Fruit fly (Drosophila melanogaster) whole organism, larva: ENCODE measurements around the gene ND-13B.

Experiments
- noc ChIP-seq: fragments of 200-800 bp; sonication (Bioruptor generic); optimal IDR thresholded peaks from 3 replicates; lab custom pipeline; 2019; ENCODE audit warnings: missing biosample characterization, mild to moderate bottlenecking, missing genetic modification characterization, moderate library complexity

The ND-13B gene

dm6 chr3L:10693709-10694403 is at the start of gene ND-13B:
Gene ND-13B, minus strand, starts transcription at chr3L:10694108.
- TF ChIP-seq noc = no peak

- TF ChIP-seq noc = no peak
These were observed 48.9 kb upstream of the ND-13B start for dm6 chr3L:10742813-10743212.

dm6 chr3L:10742225-10742624 is 48.3 kb upstream of the ND-13B start:
- no peak for TF ChIP-seq noc

dm6 chr3L:10741120-10741519 is 47.2 kb upstream of the ND-13B start:
- no peak for TF ChIP-seq noc

- TF ChIP-seq noc = no peak
These were observed 46.8 kb upstream of the ND-13B start for dm6 chr3L:10740707-10741106.

- peak; percentile 76 for TF ChIP-seq noc
These were observed 45.9 kb upstream of the ND-13B start for dm6 chr3L:10739666-10740417.

- no peak for TF ChIP-seq noc
These were observed 45.3 kb upstream of the ND-13B start for dm6 chr3L:10739109-10739665.

dm6 chr3L:10738347-10739108 is 44.6 kb upstream of the ND-13B start:
- peak; percentile 60 for TF ChIP-seq noc

- peak; percentile 66 for TF ChIP-seq noc
These were observed 43.3 kb upstream of the ND-13B start for dm6 chr3L:10737123-10737709.

- TF ChIP-seq noc = no peak
These were observed 42.7 kb upstream of the ND-13B start for dm6 chr3L:10736483-10737122.

- no peak for TF ChIP-seq noc
These were observed 41.2 kb upstream of the ND-13B start for dm6 chr3L:10735095-10735494.

dm6 chr3L:10734561-10734960 is 40.7 kb upstream of the ND-13B start:
- no peak for TF ChIP-seq noc

dm6 chr3L:10733502-10733901 is 39.6 kb upstream of the ND-13B start:
- no peak for TF ChIP-seq noc

dm6 chr3L:10732032-10732431 is 38.1 kb upstream of the ND-13B start:
- no peak for TF ChIP-seq noc

dm6 chr3L:10727123-10727522 is 33.2 kb upstream of the ND-13B start:
- no peak for TF ChIP-seq noc

- no peak for TF ChIP-seq noc
These were observed 31.0 kb upstream of the ND-13B start for dm6 chr3L:10724810-10725444.
